Worm (Caenorhabditis elegans): ENCODE measurements around the gene rgl-1.

- no peak for TF ChIP-seq ama-1 (optimal IDR thresholded peaks at IDR 0.05)
- no peak for TF ChIP-seq aly-2 (tag; optimal IDR thresholded peaks at IDR 0.05)
- TF ChIP-seq mdl-1 (tag; optimal IDR thresholded peaks at IDR 0.05), result no peak
- no peak for TF ChIP-seq nhr-76 (tag; optimal IDR thresholded peaks at IDR 0.05)
- no peak for TF ChIP-seq skn-1 (tag; optimal IDR thresholded peaks at IDR 0.05)
- no peak for TF ChIP-seq nhr-67 (tag; optimal IDR thresholded peaks at IDR 0.05)
These were observed 3.0 kb upstream of the rgl-1 start for ce11 chrX:3223135-3223534.

Data from whole organism, L3 larva.